Fruit fly (Drosophila melanogaster): ENCODE results near the gene eag.

Gene eag

dm6 chrX:14929813-14930212, 25.5 kb upstream of the eag start:
- no peak for TF ChIP-seq Jra (GFP tag; optimal IDR thresholded peaks at IDR 0.05)
- no peak for TF ChIP-seq tai (GFP tag; optimal IDR thresholded peaks at IDR 0.05)
- TF ChIP-seq pan (optimal IDR thresholded peaks at IDR 0.05), result no peak
- no peak for TF ChIP-seq CG32264 (GFP tag; optimal IDR thresholded peaks at IDR 0.05)
- TF ChIP-seq OdsH (GFP tag; optimal IDR thresholded peaks at IDR 0.05), result no peak
- TF ChIP-seq CG9705 (GFP tag; optimal IDR thresholded peaks at IDR 0.05), result no peak
- no peak for TF ChIP-seq Abd-B (GFP tag; optimal IDR thresholded peaks at IDR 0.05)
- no peak for TF ChIP-seq rgr (GFP tag; optimal IDR thresholded peaks at IDR 0.05)
- TF ChIP-seq brk (GFP tag; optimal IDR thresholded peaks at IDR 0.05), result no peak
- TF ChIP-seq Mio (GFP tag; optimal IDR thresholded peaks at IDR 0.05), result no peak
- no peak for TF ChIP-seq N (GFP tag; optimal IDR thresholded peaks at IDR 0.05)

- TF ChIP-seq tai (GFP tag; optimal IDR thresholded peaks at IDR 0.05), result no peak
- TF ChIP-seq Hr78 (GFP tag; optimal IDR thresholded peaks at IDR 0.05), result no peak
- TF ChIP-seq Abd-B (GFP tag; optimal IDR thresholded peaks at IDR 0.05), result no peak
- no peak for TF ChIP-seq Hr83 (GFP tag; optimal IDR thresholded peaks at IDR 0.05; ENCODE audit: poor library complexity, severe bottlenecking)
- no peak for TF ChIP-seq pan (optimal IDR thresholded peaks at IDR 0.05)
- TF ChIP-seq Dfd (GFP tag; optimal IDR thresholded peaks at IDR 0.05), result no peak
- TF ChIP-seq Sp1 (GFP tag; optimal IDR thresholded peaks at IDR 0.05), result no peak
- TF ChIP-seq sage (GFP tag; optimal IDR thresholded peaks at IDR 0.05), result no peak
These were observed 24.0 kb upstream of the eag start for dm6 chrX:14931296-14931695.

- TF ChIP-seq Vsx2 (GFP tag; optimal IDR thresholded peaks at IDR 0.05; ENCODE audit: partially characterized antibody) (no peak), fru (GFP tag; optimal IDR thresholded peaks at IDR 0.05) (peak; percentile 3), rgr (GFP tag; optimal IDR thresholded peaks at IDR 0.05) (peak; percentile 13), sv (GFP tag; optimal IDR thresholded peaks at IDR 0.05) (no peak), CrebA (GFP tag; optimal IDR thresholded peaks at IDR 0.05; ENCODE audit: borderline replicate concordance) (peak; percentile 40), Rel (GFP tag; optimal IDR thresholded peaks at IDR 0.05) (no peak), Rel (tag; optimal IDR thresholded peaks at IDR 0.05) (peak; percentile 10), Hnf4 (GFP tag; optimal IDR thresholded peaks at IDR 0.05) (peak; percentile 45), Sp1 (GFP tag; optimal IDR thresholded peaks at IDR 0.05) (peak; percentile 32), sage (GFP tag; optimal IDR thresholded peaks at IDR 0.05) (no peak)
These were observed 19.0 kb upstream of the eag start for dm6 chrX:14936250-14936649.

dm6 chrX:14946522-14946921, 8.8 kb upstream of the eag start:
- TF ChIP-seq HLH106 (tag; optimal IDR thresholded peaks at IDR 0.05) (no peak), dsf (GFP tag; optimal IDR thresholded peaks at IDR 0.05; ENCODE audit: borderline replicate concordance) (no peak), Sp1 (GFP tag; optimal IDR thresholded peaks at IDR 0.05) (no peak), dmrt93B (GFP tag; optimal IDR thresholded peaks at IDR 0.05) (no peak), usp (GFP tag; optimal IDR thresholded peaks at IDR 0.05) (no peak), dl (GFP tag; optimal IDR thresholded peaks at IDR 0.05; ENCODE audit: insufficient read depth in 1 of 2, partially characterized antibody in 2 of 2) (peak in 1 of 2 experiments; percentile 53), Rel (GFP tag; optimal IDR thresholded peaks at IDR 0.05) (no peak), Rel (tag; optimal IDR thresholded peaks at IDR 0.05) (peak; percentile 13)

- TF ChIP-seq N (GFP tag; optimal IDR thresholded peaks at IDR 0.05) (no peak), pan (optimal IDR thresholded peaks at IDR 0.05) (no peak), sv (GFP tag; optimal IDR thresholded peaks at IDR 0.05) (no peak), HLH106 (tag; optimal IDR thresholded peaks at IDR 0.05) (no peak), rgr (GFP tag; optimal IDR thresholded peaks at IDR 0.05) (peak; percentile 41), CG9705 (GFP tag; optimal IDR thresholded peaks at IDR 0.05) (peak; percentile 9), Dfd (GFP tag; optimal IDR thresholded peaks at IDR 0.05) (peak; percentile 76), sage (GFP tag; optimal IDR thresholded peaks at IDR 0.05) (no peak), psq (GFP tag; optimal IDR thresholded peaks at IDR 0.05) (no peak), foxo (GFP tag; optimal IDR thresholded peaks at IDR 0.05) (peak in 1 of 2 experiments; percentile 3), Hnf4 (GFP tag; optimal IDR thresholded peaks at IDR 0.05) (peak; percentile 95), tai (GFP tag; optimal IDR thresholded peaks at IDR 0.05) (no peak), CrebA (GFP tag; optimal IDR thresholded peaks at IDR 0.05; ENCODE audit: borderline replicate concordance) (peak; percentile 50), Hr83 (GFP tag; optimal IDR thresholded peaks at IDR 0.05; ENCODE audit: poor library complexity, severe bottlenecking) (no peak), Sp1 (GFP tag; optimal IDR thresholded peaks at IDR 0.05) (peak; percentile 51), Myc (optimal IDR thresholded peaks at IDR 0.05) (no peak)
These were observed 7.9 kb upstream of the eag start for dm6 chrX:14947399-14947798.
